Fruit fly (Drosophila melanogaster) whole organism, embryonic: ENCODE measurements around the gene BomBc3.

Source experiments
- Ada2b ChIP-seq: fragments of 200-800 bp; sonication (Bioruptor generic); IDR thresholded peaks from 2 replicates; pipeline ENCODE4 v1.3.6; 2022; ENCODE audit warnings: missing biosample characterization, missing genetic modification characterization
- Atf6 ChIP-seq: fragments of 200-800 bp; sonication (Bioruptor generic); IDR thresholded peaks from 2 replicates; pipeline ENCODE4 v1.3.6; 2022; ENCODE audit warnings: missing biosample characterization, missing genetic modification characterization
- CG11456 ChIP-seq: fragments of 200-800 bp; sonication (Bioruptor generic); IDR thresholded peaks from 3 replicates; pipeline ENCODE4 v1.3.6; 2022; ENCODE audit warnings: missing biosample characterization, missing genetic modification characterization
- CG9932 ChIP-seq: fragments of 200-800 bp; sonication (Bioruptor generic); IDR thresholded peaks from 2 replicates; pipeline ENCODE4 v1.3.6; 2022; ENCODE audit warnings: missing biosample characterization, missing genetic modification characterization
- Nf-YA ChIP-seq: fragments of 200-800 bp; sonication (Bioruptor generic); IDR thresholded peaks from 2 replicates; pipeline ENCODE4 v1.3.6; 2022; ENCODE audit warnings: missing biosample characterization, missing genetic modification characterization
- ind ChIP-seq: fragments of 200-800 bp; sonication (Bioruptor generic); optimal IDR thresholded peaks from 3 replicates; lab custom pipeline; 2016; ENCODE audit warnings: missing biosample characterization, missing genetic modification characterization
- usp ChIP-seq: fragments of >200 bp; optimal IDR thresholded peaks from 2 replicates; lab custom pipeline; 2017; ENCODE audit warnings: missing biosample characterization, missing genetic modification characterization

DNA sequence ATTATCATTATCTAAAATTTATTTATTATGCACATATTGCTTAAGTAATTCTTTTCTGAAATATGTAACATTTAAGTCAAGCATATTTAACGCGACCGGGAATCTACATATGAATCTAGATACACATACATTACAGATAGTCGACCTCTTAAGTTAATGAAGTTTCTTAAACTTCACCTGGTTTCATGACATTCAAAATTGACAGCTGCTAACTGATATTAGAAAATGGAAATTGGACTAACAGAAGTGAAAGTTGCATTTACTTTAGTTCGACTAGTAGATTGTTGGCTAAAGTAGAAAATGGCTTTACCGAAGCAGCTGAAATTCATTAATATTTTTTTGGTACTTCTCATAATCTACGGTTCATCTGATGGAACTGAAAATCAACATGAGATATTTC, 26.3 kb downstream of the BomBc3 start, which contains the start of gene Ir94a:
- TF ChIP-seq CG9932 (GFP tag; lab: Robert Waterston, UW), result no peak
- TF ChIP-seq Nf-YA, result no peak
- no peak for TF ChIP-seq usp (GFP tag; lab: Kevin White, UChicago)
- TF ChIP-seq Atf6 (GFP tag; lab: Robert Waterston, UW), result no peak
- TF ChIP-seq ind, result no peak
- TF ChIP-seq Ada2b (GFP tag; lab: Robert Waterston, UW), result no peak
- TF ChIP-seq CG11456 (GFP tag; lab: Robert Waterston, UW), result no peak
